Worm (Caenorhabditis elegans) whole organism, young adult: ENCODE results near the gene C06A8.6.
A peak's percentile ranks its signal among the peaks of the same experiment; 100 is the strongest.

ENCODE experiments used
- B0035.1 ChIP-seq: sonication (generic microtip); optimal IDR thresholded peaks from 2 replicates; lab custom pipeline; 2016; ENCODE audit warnings: missing genetic modification characterization, mild to moderate bottlenecking, missing compliant biosample characterization, missing genotype, missing genetic modification reagents
- B0261.1 ChIP-seq: sonication (generic microtip); optimal IDR thresholded peaks from 2 replicates; lab custom pipeline; 2016; ENCODE audit warnings: mild to moderate bottlenecking, missing genetic modification characterization, moderate library complexity, missing compliant biosample characterization
- D2030.7 ChIP-seq: fragments of 200-800 bp; sonication (Bioruptor generic); IDR thresholded peaks from 2 replicates; pipeline ENCODE4 v1.3.6; 2022; ENCODE audit warnings: missing genetic modification reagents, missing genetic modification characterization, missing compliant biosample characterization
- F23B12.7 ChIP-seq: sonication (generic microtip); optimal IDR thresholded peaks from 2 replicates; lab custom pipeline; 2017; ENCODE audit warnings: missing genetic modification characterization, mild to moderate bottlenecking, missing compliant biosample characterization, antibody characterized with exemption, moderate library complexity; ENCODE audit not compliant: insufficient read depth
- F33H1.4 ChIP-seq: fragments of 200-800 bp; sonication (Bioruptor generic); IDR thresholded peaks from 2 replicates; pipeline ENCODE4 v1.3.6; 2022; ENCODE audit warnings: missing genetic modification reagents, missing genetic modification characterization, missing compliant biosample characterization
- Y53F4B.3 ChIP-seq: fragments of 200-800 bp; sonication (Bioruptor generic); IDR thresholded peaks from 2 replicates; pipeline ENCODE4 v1.3.6; 2022; ENCODE audit warnings: missing genetic modification reagents, missing genetic modification characterization, missing compliant biosample characterization
- Y56A3A.18 ChIP-seq: fragments of 200-800 bp; sonication (Bioruptor generic); IDR thresholded peaks from 2 replicates; pipeline ENCODE4 v1.3.6; 2022; ENCODE audit warnings: missing genetic modification reagents, missing genetic modification characterization, missing compliant biosample characterization
- Y67H2A.10 ChIP-seq: fragments of 200-800 bp; sonication (Bioruptor generic); conservative IDR thresholded peaks from 2 replicates; pipeline ENCODE4 v1.3.6; 2022; ENCODE audit warnings: missing genetic modification reagents, missing genetic modification characterization, missing compliant biosample characterization
- cebp-2 ChIP-seq: fragments of 200-800 bp; sonication (Bioruptor generic); IDR thresholded peaks from 2 replicates; pipeline ENCODE4 v1.3.6; 2022; ENCODE audit warnings: missing genetic modification characterization, missing compliant biosample characterization
- ceh-27 ChIP-seq: fragments of 200-800 bp; sonication (Bioruptor generic); optimal IDR thresholded peaks from 2 replicates; lab custom pipeline; 2018; ENCODE audit warnings: mild to moderate bottlenecking, missing genetic modification characterization, moderate library complexity, missing compliant biosample characterization
- ceh-79 ChIP-seq: sonication (generic microtip); optimal IDR thresholded peaks from 2 replicates; lab custom pipeline; 2017; ENCODE audit warnings: mild to moderate bottlenecking, missing genetic modification characterization, missing compliant biosample characterization
- ceh-91 ChIP-seq: fragments of 200-800 bp; sonication (Bioruptor generic); IDR thresholded peaks from 2 replicates; pipeline ENCODE4 v1.3.6; 2022; ENCODE audit warnings: missing genetic modification reagents, missing genetic modification characterization, missing compliant biosample characterization
- dox-1 ChIP-seq: fragments of 200-800 bp; sonication (Bioruptor generic); IDR thresholded peaks from 2 replicates; pipeline ENCODE4 v1.3.6; 2022; ENCODE audit warnings: missing genetic modification reagents, missing genetic modification characterization, missing compliant biosample characterization
- dpl-1 ChIP-seq: fragments of 150-350 bp; optimal IDR thresholded peaks from 2 replicates; lab custom pipeline; 2014; ENCODE audit warnings: missing biosample characterization, missing genetic modification reagents, missing genetic modification characterization
- efl-1 ChIP-seq: fragments of 150-350 bp; optimal IDR thresholded peaks from 2 replicates; lab custom pipeline; 2014; ENCODE audit warnings: missing biosample characterization, missing genetic modification reagents, missing genetic modification characterization
- hmg-1.2 ChIP-seq: fragments of 200-800 bp; sonication (Bioruptor generic); IDR thresholded peaks from 2 replicates; pipeline ENCODE4 v1.3.6; 2022; ENCODE audit warnings: missing genetic modification reagents, missing genetic modification characterization, missing compliant biosample characterization
- hmg-20 ChIP-seq: fragments of 200-800 bp; sonication (Bioruptor generic); IDR thresholded peaks from 2 replicates; pipeline ENCODE4 v1.3.6; 2022; ENCODE audit warnings: missing genetic modification reagents, missing genetic modification characterization, missing compliant biosample characterization
- let-526 ChIP-seq: fragments of 200-800 bp; sonication (Bioruptor generic); IDR thresholded peaks from 2 replicates; pipeline ENCODE4 v1.3.6; 2022; ENCODE audit warnings: missing genetic modification reagents, missing genetic modification characterization, missing compliant biosample characterization
- lin-35 ChIP-seq, 3 experiments: fragments of 150-350 bp in 2 of 3; sonication (generic microtip) in 1 of 3; optimal IDR thresholded peaks; 2 replicates each; lab custom pipeline; 2014 to 2018; ENCODE audit warnings: missing biosample characterization in 3 of 3, missing genetic modification characterization in 3 of 3, missing genetic modification reagents in 3 of 3
- lin-54 ChIP-seq: fragments of 200-800 bp; sonication (Bioruptor generic); optimal IDR thresholded peaks from 2 replicates; lab custom pipeline; 2018; ENCODE audit warnings: mild to moderate bottlenecking, missing genetic modification characterization, missing compliant biosample characterization
- lsl-1 ChIP-seq: fragments of 200-800 bp; sonication (Bioruptor generic); optimal IDR thresholded peaks from 2 replicates; lab custom pipeline; 2018; ENCODE audit warnings: mild to moderate bottlenecking, missing genetic modification characterization, moderate library complexity, missing compliant biosample characterization
- madf-6 ChIP-seq: fragments of 200-800 bp; sonication (Bioruptor generic); IDR thresholded peaks from 2 replicates; pipeline ENCODE4 v1.3.6; 2022; ENCODE audit warnings: missing genetic modification reagents, missing genetic modification characterization, missing compliant biosample characterization
- madf-8 ChIP-seq: fragments of 200-800 bp; sonication (Bioruptor generic); conservative IDR thresholded peaks from 2 replicates; pipeline ENCODE4 v1.3.6; 2022; ENCODE audit warnings: missing genetic modification reagents, missing genetic modification characterization, missing compliant biosample characterization
- mcd-1 ChIP-seq: fragments of 200-800 bp; sonication (Bioruptor generic); IDR thresholded peaks from 2 replicates; pipeline ENCODE4 v1.3.6; 2022; ENCODE audit warnings: missing genetic modification reagents, missing genetic modification characterization, missing compliant biosample characterization
- nfya-1 ChIP-seq: sonication (generic microtip); optimal IDR thresholded peaks from 2 replicates; lab custom pipeline; 2017; ENCODE audit warnings: antibody characterized with exemption, missing compliant biosample characterization, missing genetic modification characterization, borderline replicate concordance; ENCODE audit not compliant: insufficient read depth
- nfya-2 ChIP-seq: fragments of 200-800 bp; sonication (Bioruptor generic); IDR thresholded peaks from 2 replicates; pipeline ENCODE4 v1.3.6; 2022; ENCODE audit warnings: missing genetic modification reagents, missing genetic modification characterization, missing compliant biosample characterization
- nfyb-1 ChIP-seq: fragments of 200-800 bp; sonication (Bioruptor generic); IDR thresholded peaks from 2 replicates; pipeline ENCODE4 v1.3.6; 2022; ENCODE audit warnings: missing genetic modification reagents, missing genetic modification characterization, missing compliant biosample characterization
- rec-8 ChIP-seq, 2 experiments: sonication (generic microtip); optimal IDR thresholded peaks; 2 replicates each; lab custom pipeline; 2016; ENCODE audit warnings: mild to moderate bottlenecking in 2 of 2, missing genetic modification characterization in 2 of 2, missing genetic modification reagents in 2 of 2, missing genotype in 2 of 2, missing biosample characterization in 1 of 2, missing compliant biosample characterization in 1 of 2, moderate library complexity in 1 of 2
- rpc-1 ChIP-seq, 2 experiments: fragments of 150-350 bp in 1 of 2; sonication (generic microtip) in 1 of 2; optimal IDR thresholded peaks; 2 replicates each; lab custom pipeline; 2014 to 2018; ENCODE audit warnings: missing biosample characterization in 1 of 2, missing genetic modification characterization in 1 of 2, missing genetic modification reagents in 1 of 2, missing genotype in 1 of 2
- tlf-1 ChIP-seq: fragments of 200-800 bp; sonication (Bioruptor generic); optimal IDR thresholded peaks from 2 replicates; lab custom pipeline; 2018; ENCODE audit warnings: mild to moderate bottlenecking, missing genetic modification characterization, missing compliant biosample characterization
- xnd-1 ChIP-seq: sonication (generic microtip); optimal IDR thresholded peaks from 2 replicates; lab custom pipeline; 2016; ENCODE audit warnings: missing genotype, missing genetic modification reagents, missing genetic modification characterization, missing compliant biosample characterization
- ztf-3 ChIP-seq: fragments of 200-800 bp; sonication (Bioruptor generic); optimal IDR thresholded peaks from 2 replicates; lab custom pipeline; 2018; ENCODE audit warnings: mild to moderate bottlenecking, missing genetic modification characterization, missing compliant biosample characterization
- ztf-6 ChIP-seq: fragments of 200-800 bp; sonication (Bioruptor generic); IDR thresholded peaks from 2 replicates; pipeline ENCODE4 v1.3.6; 2022; ENCODE audit warnings: missing genetic modification reagents, missing genetic modification characterization, missing compliant biosample characterization

C06A8.6 gene

ce11 chrII:7777320-7777978 lies 5.2 kb downstream of the C06A8.6 start, which contains the start of gene mthf-1 (continued):
- no peak for TF ChIP-seq B0261.1
- no peak for TF ChIP-seq nfya-2 (GFP tag; lab: Robert Waterston, UW)
- no peak for TF ChIP-seq Y53F4B.3
- no peak for TF ChIP-seq ceh-91 (GFP tag; lab: Robert Waterston, UW)
- no peak for TF ChIP-seq nfyb-1
- TF ChIP-seq rec-8 (tag; optimal IDR thresholded peaks at IDR 0.05; lab: Kevin White, UChicago): no peak

ce11 chrII:7778273-7778672 lies 6.0 kb downstream of the C06A8.6 start:
- TF ChIP-seq Y56A3A.18 (GFP tag; lab: Robert Waterston, UW) (0 out of 2 replicates have a peak, but pooled peaks have one; percentile 51), cebp-2 (GFP tag; lab: Robert Waterston, UW) (no peak), rpc-1 (optimal IDR thresholded peaks at IDR 0.05; lab: Kevin White, UChicago) (no peak), rpc-1 (tag; optimal IDR thresholded peaks at IDR 0.05; lab: Kevin White, UChicago) (no peak)

ce11 chrII:7781102-7781616 lies 8.9 kb downstream of the C06A8.6 start, which contains the start of the genes snpc-1.1 and spdl-1:
Gene snpc-1.1 (minus strand): TSS chrII:7781301.
Gene spdl-1 (plus strand): TSS chrII:7781566.
- peak in 1 of 3 experiments; percentile 53 for TF ChIP-seq lin-35 (GFP tag; optimal IDR thresholded peaks at IDR 0.05; lab: Kevin White, UChicago)
- peak; percentile 46; the same call in 1 of the 2 replicates for TF ChIP-seq madf-6 (GFP tag; lab: Robert Waterston, UW)
- peak; percentile 36 for TF ChIP-seq F23B12.7
- TF ChIP-seq ztf-6 (GFP tag; lab: Robert Waterston, UW): no peak
- peak; percentile 31; the same call in 1 of the 2 replicates for TF ChIP-seq F33H1.4 (GFP tag; lab: Robert Waterston, UW)
- peak; percentile 45; the same call in 1 of the 2 replicates for TF ChIP-seq dox-1 (GFP tag; lab: Robert Waterston, UW)
- TF ChIP-seq ceh-79 (tag; lab: Kevin White, UChicago): no peak
- peak; percentile 2 for TF ChIP-seq xnd-1 (tag; lab: Kevin White, UChicago)
- TF ChIP-seq let-526 (GFP tag; lab: Robert Waterston, UW): no peak
- no peak for TF ChIP-seq Y67H2A.10 (GFP tag; lab: Robert Waterston, UW)
- 0 out of 2 replicates have a peak, but pooled peaks have one; percentile 41 for TF ChIP-seq madf-8 (GFP tag; lab: Robert Waterston, UW)
- no peak for TF ChIP-seq B0035.1 (tag; lab: Kevin White, UChicago)
- TF ChIP-seq lsl-1 (GFP tag; lab: Kevin White, UChicago): peak; percentile 29
- peak; percentile 21; the same call in 1 of the 2 replicates for TF ChIP-seq hmg-1.2 (GFP tag; lab: Robert Waterston, UW)
- peak; percentile 79 for TF ChIP-seq mcd-1 (GFP tag; lab: Robert Waterston, UW)
- TF ChIP-seq nfya-1 (tag; lab: Kevin White, UChicago): no peak
- TF ChIP-seq dpl-1 (GFP tag; lab: Kevin White, UChicago): peak; percentile 72
- TF ChIP-seq tlf-1 (GFP tag; lab: Kevin White, UChicago): no peak
- peak; percentile 88 for TF ChIP-seq efl-1 (GFP tag; lab: Kevin White, UChicago)
- 0 out of 2 replicates have a peak, but pooled peaks have one; percentile 30 for TF ChIP-seq ceh-91 (GFP tag; lab: Robert Waterston, UW)
- 0 out of 2 replicates have a peak, but pooled peaks have one; percentile 21 for TF ChIP-seq D2030.7 (GFP tag; lab: Robert Waterston, UW)
- peak; percentile 33 for TF ChIP-seq lin-54
- TF ChIP-seq hmg-20: no peak
- no peak for TF ChIP-seq ztf-3
- TF ChIP-seq ceh-27 (GFP tag; lab: Kevin White, UChicago): no peak
